Fruit fly (Drosophila melanogaster): Measurements from ENCODE around the gene gnu.
A peak's percentile ranks its signal among the peaks of the same experiment; 100 is the strongest.

Gene gnu

dm6 chr3L:14847415-14847814, 44.3 kb upstream of the gnu start (continued):
- TF ChIP-seq CG10543 (GFP tag; optimal IDR thresholded peaks at IDR 0.05): no peak
- no peak for TF ChIP-seq CG17568 (GFP tag; optimal IDR thresholded peaks at IDR 0.05)
- no peak for TF ChIP-seq luna (GFP tag; optimal IDR thresholded peaks at IDR 0.05)
- no peak for TF ChIP-seq CG1024 (GFP tag; IDR thresholded peaks at IDR 0.05)
- TF ChIP-seq CG17385 (GFP tag; optimal IDR thresholded peaks at IDR 0.05): peak; percentile 40
- TF ChIP-seq CG11247 (GFP tag; IDR thresholded peaks at IDR 0.05): no peak
- 0 out of 2 replicates have a peak, but pooled peaks have one; percentile 22 for TF ChIP-seq CG31441 (GFP tag; IDR thresholded peaks at IDR 0.05)
- TF ChIP-seq Hr3 (GFP tag; optimal IDR thresholded peaks at IDR 0.05): peak; percentile 8
- no peak for TF ChIP-seq cg (GFP tag; optimal IDR thresholded peaks at IDR 0.05)
- peak; percentile 13; the same call in 1 of the 2 replicates for TF ChIP-seq slbo (GFP tag; IDR thresholded peaks at IDR 0.05)
- TF ChIP-seq CG16813 (GFP tag; IDR thresholded peaks at IDR 0.05; ENCODE audit: partially characterized antibody): no peak
- TF ChIP-seq Deaf1 (tag; optimal IDR thresholded peaks at IDR 0.05): peak; percentile 24
- 0 out of 2 replicates have a peak, but pooled peaks have one; percentile 7 for TF ChIP-seq lmd (GFP tag; IDR thresholded peaks at IDR 0.05)
- TF ChIP-seq Optix (GFP tag; IDR thresholded peaks at IDR 0.05): no peak
- no peak for TF ChIP-seq jing (GFP tag; optimal IDR thresholded peaks at IDR 0.05)
- peak; percentile 29 for TF ChIP-seq Hand (GFP tag; optimal IDR thresholded peaks at IDR 0.05)
- TF ChIP-seq PHDP (tag; optimal IDR thresholded peaks at IDR 0.05): peak; percentile 36
- no peak for TF ChIP-seq CG6175 (GFP tag; IDR thresholded peaks at IDR 0.05)
- no peak for TF ChIP-seq E2f2 (GFP tag; IDR thresholded peaks at IDR 0.05)
- TF ChIP-seq caup (GFP tag; optimal IDR thresholded peaks at IDR 0.05; ENCODE audit: severe bottlenecking): peak; percentile 14
- peak; percentile 40 for TF ChIP-seq Sox102F (GFP tag; optimal IDR thresholded peaks at IDR 0.05)
- TF ChIP-seq CG17359 (tag; optimal IDR thresholded peaks at IDR 0.05): no peak
- peak; percentile 26 for TF ChIP-seq CG2120 (GFP tag; optimal IDR thresholded peaks at IDR 0.05)
- peak; percentile 7 for TF ChIP-seq CG13296 (GFP tag; optimal IDR thresholded peaks at IDR 0.05)
- TF ChIP-seq dmrt99B (tag; optimal IDR thresholded peaks at IDR 0.05): peak; percentile 48
- no peak for TF ChIP-seq CG2199 (GFP tag; IDR thresholded peaks at IDR 0.05)
- TF ChIP-seq CG30431 (GFP tag; optimal IDR thresholded peaks at IDR 0.05): no peak
- no peak for TF ChIP-seq Trl (optimal IDR thresholded peaks at IDR 0.05)
- TF ChIP-seq Trl (GFP tag; optimal IDR thresholded peaks at IDR 0.05): no peak
- TF ChIP-seq dati (GFP tag; IDR thresholded peaks at IDR 0.05): no peak
- TF ChIP-seq Fer3 (tag; optimal IDR thresholded peaks at IDR 0.05): peak; percentile 6
- TF ChIP-seq btn (GFP tag; optimal IDR thresholded peaks at IDR 0.05): no peak
- TF ChIP-seq CG17361 (GFP tag; IDR thresholded peaks at IDR 0.05): peak; percentile 57; the same call in 2 of the 3 replicates
- no peak for TF ChIP-seq CG6813 (GFP tag; optimal IDR thresholded peaks at IDR 0.05)
- TF ChIP-seq CG33213 (GFP tag; optimal IDR thresholded peaks at IDR 0.05): no peak
- TF ChIP-seq z (GFP tag; IDR thresholded peaks at IDR 0.05): no peak
- no peak for TF ChIP-seq ATbp (GFP tag; optimal IDR thresholded peaks at IDR 0.05)
- TF ChIP-seq Blimp-1 (GFP tag; optimal IDR thresholded peaks at IDR 0.05): no peak
- peak; percentile 20 for TF ChIP-seq sens (GFP tag)
- TF ChIP-seq pb (GFP tag; optimal IDR thresholded peaks at IDR 0.05): no peak
- TF ChIP-seq chm (GFP tag; IDR thresholded peaks at IDR 0.05): no peak
- TF ChIP-seq CG10209 (GFP tag; optimal IDR thresholded peaks at IDR 0.05): peak; percentile 28
- TF ChIP-seq CG9797 (GFP tag; optimal IDR thresholded peaks at IDR 0.05): no peak
- peak; percentile 15 for TF ChIP-seq CG10267 (tag; optimal IDR thresholded peaks at IDR 0.05)
- TF ChIP-seq tin (GFP tag; optimal IDR thresholded peaks at IDR 0.05): no peak
- peak; percentile 42 for TF ChIP-seq cwo (GFP tag; optimal IDR thresholded peaks at IDR 0.05)
- no peak for TF ChIP-seq dpn (GFP tag; optimal IDR thresholded peaks at IDR 0.05)
- TF ChIP-seq unpg (GFP tag; optimal IDR thresholded peaks at IDR 0.05): peak; percentile 14
- TF ChIP-seq CG3281 (GFP tag; optimal IDR thresholded peaks at IDR 0.05): peak; percentile 50
- TF ChIP-seq ci (GFP tag; IDR thresholded peaks at IDR 0.05): no peak
- TF ChIP-seq CG6791 (GFP tag; IDR thresholded peaks at IDR 0.05; ENCODE audit: partially characterized antibody): no peak

Measured in whole organism, embryonic.